Fruit fly (Drosophila melanogaster) whole organism: ENCODE measurements around the gene CG4768.

Experiments
- CG8478 ChIP-seq: fragments of >200 bp; optimal IDR thresholded peaks from 2 replicates; lab custom pipeline; 2018; ENCODE audit warnings: inconsistent platforms
- EcR ChIP-seq, 2 experiments: fragments of >200 bp; optimal IDR thresholded peaks; 2 replicates each; lab custom pipeline; 2017; ENCODE audit warnings: missing biosample characterization in 2 of 2, missing genetic modification characterization in 2 of 2, missing genetic modification reagents in 2 of 2
- pan ChIP-seq: fragments of >200 bp; optimal IDR thresholded peaks from 2 replicates; lab custom pipeline; 2017
- psq ChIP-seq: fragments of >200 bp; optimal IDR thresholded peaks from 2 replicates; lab custom pipeline; 2017
- usp ChIP-seq: fragments of >200 bp; optimal IDR thresholded peaks from 2 replicates; lab custom pipeline; 2017; ENCODE audit warnings: missing biosample characterization, missing genetic modification characterization, mixed read lengths

DNA sequence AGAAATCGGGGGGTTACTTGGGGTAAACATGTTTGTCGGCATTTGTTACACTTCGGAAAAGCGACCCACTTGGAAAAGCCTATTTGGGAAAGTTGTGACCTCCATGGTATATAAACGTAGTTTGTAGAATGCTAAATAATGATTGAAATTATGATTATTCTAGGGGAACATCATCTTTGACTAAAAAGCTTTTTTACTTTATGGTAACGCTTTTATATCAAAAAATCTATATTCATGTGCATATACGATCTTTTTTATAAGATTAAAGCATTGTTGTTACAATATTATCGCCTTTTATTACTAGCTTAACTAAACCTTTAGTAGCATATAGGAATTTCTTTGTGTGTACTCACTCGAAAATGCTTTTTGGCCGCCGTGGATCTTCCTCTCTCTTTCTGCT, 42.3 kb downstream of the CG4768 start:
- TF ChIP-seq psq (lab: Kevin White, UChicago) (no peak), pan (lab: Kevin White, UChicago) (no peak), EcR (GFP tag; optimal IDR thresholded peaks at IDR 0.05; lab: Kevin White, UChicago) (no peak), usp (GFP tag; lab: Kevin White, UChicago) (no peak), CG8478 (lab: Kevin White, UChicago) (no peak)
